Worm (Caenorhabditis elegans) whole organism, L4 larva: Measurements from ENCODE around the gene F23H11.5.

ENCODE experiments used
- D1046.2 ChIP-seq: fragments of 200-800 bp; sonication (Bioruptor generic); IDR thresholded peaks from 2 replicates; pipeline ENCODE4 v1.3.6; 2022; ENCODE audit warnings: missing genetic modification characterization, missing compliant biosample characterization
- F26F4.8 ChIP-seq: fragments of 200-800 bp; sonication (Bioruptor generic); conservative IDR thresholded peaks from 2 replicates; pipeline ENCODE4 v1.3.6; 2022; ENCODE audit warnings: missing genetic modification characterization, missing compliant biosample characterization
- F37D6.2 ChIP-seq: sonication (generic microtip); optimal IDR thresholded peaks from 2 replicates; lab custom pipeline; 2016; ENCODE audit warnings: mild to moderate bottlenecking, missing genetic modification characterization, missing compliant biosample characterization
- F49E8.2 ChIP-seq: sonication (generic microtip); optimal IDR thresholded peaks from 2 replicates; lab custom pipeline; 2016; ENCODE audit warnings: missing compliant biosample characterization, mild to moderate bottlenecking, missing genetic modification characterization, borderline replicate concordance
- R02D3.7 ChIP-seq: fragments of 150-350 bp; sonication (generic microtip); optimal IDR thresholded peaks from 3 replicates; lab custom pipeline; 2014; ENCODE audit warnings: missing biosample characterization, missing genetic modification characterization
- T20F7.1 ChIP-seq: fragments of 200-800 bp; sonication (Bioruptor generic); optimal IDR thresholded peaks from 2 replicates; lab custom pipeline; 2018; ENCODE audit warnings: mild to moderate bottlenecking, missing genetic modification characterization, missing compliant biosample characterization
- Y48G9A.11 ChIP-seq: fragments of 200-800 bp; sonication (Bioruptor generic); IDR thresholded peaks from 2 replicates; pipeline ENCODE4 v1.3.6; 2022; ENCODE audit warnings: missing genetic modification reagents, missing genetic modification characterization, missing compliant biosample characterization
- aha-1 ChIP-seq: fragments of 150-350 bp; peaks from one replicate; lab custom pipeline; 2014; ENCODE audit warnings: missing biosample characterization, missing genetic modification characterization
- aly-2 ChIP-seq: sonication (generic microtip); optimal IDR thresholded peaks from 2 replicates; lab custom pipeline; 2018; ENCODE audit warnings: missing biosample characterization, missing genetic modification characterization
- ama-1 ChIP-seq: fragments of 150-350 bp; optimal IDR thresholded peaks from 2 replicates; lab custom pipeline; 2014; ENCODE audit warnings: inconsistent platforms, mixed read lengths
- attf-4 ChIP-seq: sonication (generic microtip); optimal IDR thresholded peaks from 3 replicates; lab custom pipeline; 2017; ENCODE audit warnings: missing biosample characterization, missing genetic modification characterization
- ceh-28 ChIP-seq: fragments of 150-350 bp; optimal IDR thresholded peaks from 2 replicates; lab custom pipeline; 2014; ENCODE audit warnings: missing biosample characterization, missing genetic modification reagents, missing genetic modification characterization
- ceh-44 ChIP-seq: fragments of 200-800 bp; sonication (Bioruptor generic); IDR thresholded peaks from 2 replicates; pipeline ENCODE4 v1.3.6; 2022; ENCODE audit warnings: missing genetic modification reagents, missing genetic modification characterization, missing compliant biosample characterization
- cey-2 ChIP-seq: sonication (generic microtip); optimal IDR thresholded peaks from 3 replicates; lab custom pipeline; 2017; ENCODE audit warnings: missing genetic modification characterization, mild to moderate bottlenecking, missing compliant biosample characterization, antibody characterized with exemption, borderline replicate concordance; ENCODE audit not compliant: insufficient read depth
- daf-12 ChIP-seq: fragments of 150-350 bp; optimal IDR thresholded peaks from 2 replicates; lab custom pipeline; 2014; ENCODE audit warnings: missing biosample characterization, missing genetic modification reagents, missing genetic modification characterization
- daf-16 ChIP-seq, 3 experiments: sonication (generic microtip); optimal IDR thresholded peaks; 2 replicates each; lab custom pipeline; 2016 to 2017; ENCODE audit warnings: missing genetic modification characterization in 3 of 3, missing genetic modification reagents in 3 of 3, mild to moderate bottlenecking in 2 of 3, missing compliant biosample characterization in 2 of 3, missing biosample characterization in 1 of 3, moderate library complexity in 1 of 3
- daf-19 ChIP-seq: fragments of 200-800 bp; sonication (Bioruptor generic); conservative IDR thresholded peaks from 2 replicates; pipeline ENCODE4 v1.3.6; 2022; ENCODE audit warnings: missing genetic modification characterization, missing compliant biosample characterization
- duxl-1 ChIP-seq: sonication (generic microtip); optimal IDR thresholded peaks from 2 replicates; lab custom pipeline; 2016; ENCODE audit warnings: mild to moderate bottlenecking, missing genetic modification characterization, moderate library complexity, missing compliant biosample characterization; ENCODE audit not compliant: poor library complexity
- egl-43 ChIP-seq: fragments of 200-800 bp; sonication (Bioruptor generic); IDR thresholded peaks from 2 replicates; pipeline ENCODE4 v1.3.6; 2022; ENCODE audit warnings: missing genetic modification reagents, missing genetic modification characterization, missing compliant biosample characterization
- fos-1 ChIP-seq: fragments of 150-350 bp; optimal IDR thresholded peaks from 2 replicates; lab custom pipeline; 2014; ENCODE audit warnings: missing biosample characterization, missing genetic modification characterization
- hif-1 ChIP-seq, 2 experiments: sonication (generic microtip); optimal IDR thresholded peaks; 2 replicates each; lab custom pipeline; 2016 to 2017; ENCODE audit warnings: missing compliant biosample characterization in 2 of 2, missing genetic modification characterization in 2 of 2, missing genetic modification reagents in 2 of 2, missing genotype in 2 of 2, mild to moderate bottlenecking in 1 of 2
- hlh-11 ChIP-seq: fragments of 200-800 bp; sonication (Bioruptor generic); optimal IDR thresholded peaks from 2 replicates; lab custom pipeline; 2018; ENCODE audit warnings: mild to moderate bottlenecking, missing genetic modification characterization, missing compliant biosample characterization
- hlh-30 ChIP-seq: sonication (generic microtip); optimal IDR thresholded peaks from 2 replicates; lab custom pipeline; 2017; ENCODE audit warnings: antibody characterized with exemption, mild to moderate bottlenecking, missing genetic modification characterization, missing compliant biosample characterization; ENCODE audit not compliant: insufficient read depth
- lin-13 ChIP-seq: fragments of 150-350 bp; optimal IDR thresholded peaks from 2 replicates; lab custom pipeline; 2014; ENCODE audit warnings: missing biosample characterization, missing genetic modification reagents, missing genetic modification characterization
- lin-15B ChIP-seq: fragments of 150-350 bp; sonication (generic microtip); optimal IDR thresholded peaks from 3 replicates; lab custom pipeline; 2014; ENCODE audit warnings: missing biosample characterization, missing genetic modification characterization
- lin-29 ChIP-seq: fragments of 200-800 bp; sonication (Bioruptor generic); IDR thresholded peaks from 2 replicates; pipeline ENCODE4 v1.3.6; 2022; ENCODE audit warnings: missing genetic modification reagents, missing genetic modification characterization, missing compliant biosample characterization
- lin-38 ChIP-seq: fragments of 200-800 bp; sonication (Bioruptor generic); IDR thresholded peaks from 2 replicates; pipeline ENCODE4 v1.3.6; 2022; ENCODE audit warnings: missing genetic modification reagents, missing genetic modification characterization, missing compliant biosample characterization
- madf-9 ChIP-seq: fragments of 200-800 bp; sonication (Bioruptor generic); conservative IDR thresholded peaks from 2 replicates; pipeline ENCODE4 v1.3.6; 2022; ENCODE audit warnings: missing genetic modification reagents, missing genetic modification characterization, missing compliant biosample characterization
- mdt-29 ChIP-seq: fragments of 200-800 bp; sonication (Bioruptor generic); IDR thresholded peaks from 2 replicates; pipeline ENCODE4 v1.3.6; 2022; ENCODE audit warnings: missing genetic modification reagents, missing genetic modification characterization, missing compliant biosample characterization
- mep-1 ChIP-seq: fragments of 150-350 bp; sonication (generic microtip); optimal IDR thresholded peaks from 3 replicates; lab custom pipeline; 2014; ENCODE audit warnings: missing biosample characterization, missing genetic modification characterization
- mes-2 ChIP-seq: sonication (generic microtip); optimal IDR thresholded peaks from 2 replicates; lab custom pipeline; 2016; ENCODE audit warnings: missing genotype, mild to moderate bottlenecking, missing genetic modification characterization, missing compliant biosample characterization; ENCODE audit not compliant: poor library complexity, severe bottlenecking
- nhr-237 ChIP-seq: sonication (generic microtip); optimal IDR thresholded peaks from 2 replicates; lab custom pipeline; 2017; ENCODE audit warnings: missing biosample characterization, missing genetic modification characterization
- php-3 ChIP-seq: fragments of 200-800 bp; sonication (Bioruptor generic); IDR thresholded peaks from 2 replicates; pipeline ENCODE4 v1.3.6; 2022; ENCODE audit warnings: missing genetic modification reagents, missing genetic modification characterization, missing compliant biosample characterization
- rbr-2 ChIP-seq: sonication (generic microtip); optimal IDR thresholded peaks from 2 replicates; lab custom pipeline; 2016; ENCODE audit warnings: missing genotype, missing genetic modification characterization, missing compliant biosample characterization
- set-16 ChIP-seq: fragments of 200-800 bp; sonication (Bioruptor generic); IDR thresholded peaks from 2 replicates; pipeline ENCODE4 v1.3.6; 2022; ENCODE audit warnings: missing genetic modification reagents, missing genetic modification characterization, missing compliant biosample characterization
- snpc-4 ChIP-seq: fragments of 150-350 bp; optimal IDR thresholded peaks from 2 replicates; lab custom pipeline; 2014; ENCODE audit warnings: missing biosample characterization, missing genetic modification characterization
- spr-1 ChIP-seq: sonication (generic microtip); optimal IDR thresholded peaks from 2 replicates; lab custom pipeline; 2016; ENCODE audit warnings: mild to moderate bottlenecking, missing genetic modification characterization, missing compliant biosample characterization
- unc-39 ChIP-seq: sonication (generic microtip); optimal IDR thresholded peaks from 2 replicates; lab custom pipeline; 2017; ENCODE audit warnings: missing biosample characterization, missing genetic modification characterization
- unc-62 ChIP-seq, 3 experiments: fragments of 150-350 bp in 1 of 3; sonication (generic microtip); optimal IDR thresholded peaks in 2 of 3; peaks in 1 of 3; 1 replicate in 1 of 3; 2 replicates in 2 of 3; lab custom pipeline; 2014 to 2017; ENCODE audit warnings: missing biosample characterization in 3 of 3, missing genetic modification characterization in 3 of 3, missing genetic modification reagents in 3 of 3, missing genotype in 1 of 3
- vab-7 ChIP-seq: fragments of 200-800 bp; sonication (Bioruptor generic); IDR thresholded peaks from 2 replicates; pipeline ENCODE4 v1.3.6; 2022; ENCODE audit warnings: missing genetic modification reagents, missing genetic modification characterization, missing compliant biosample characterization
- zag-1 ChIP-seq: fragments of 150-350 bp; optimal IDR thresholded peaks from 2 replicates; lab custom pipeline; 2014; ENCODE audit warnings: missing biosample characterization, missing genetic modification characterization
- ztf-11 ChIP-seq: fragments of 150-350 bp; optimal IDR thresholded peaks from 2 replicates; lab custom pipeline; 2014; ENCODE audit warnings: missing biosample characterization, missing genetic modification characterization

F23H11.5 gene

ce11 chrIII:943426-943927 lies 33.1 kb upstream of the F23H11.5 start, which contains the start of gene fbxa-59 (continued):
- TF ChIP-seq R02D3.7 (tag; lab: Kevin White, UChicago) = no peak
- TF ChIP-seq lin-13 (GFP tag; lab: Kevin White, UChicago) = no peak
- no peak for TF ChIP-seq D1046.2 (GFP tag; lab: Robert Waterston, UW)
- TF ChIP-seq daf-16 (GFP tag; optimal IDR thresholded peaks at IDR 0.05; lab: Kevin White, UChicago) = no peak
- TF ChIP-seq daf-16 (tag; optimal IDR thresholded peaks at IDR 0.05; lab: Kevin White, UChicago) = peak; percentile 71
- TF ChIP-seq unc-62 (GFP tag; optimal IDR thresholded peaks at IDR 0.05 in 1 of 2; lab: Kevin White, UChicago) = no peak
- TF ChIP-seq unc-62 (tag; optimal IDR thresholded peaks at IDR 0.05; lab: Kevin White, UChicago) = no peak
- no peak for TF ChIP-seq F49E8.2 (tag; lab: Kevin White, UChicago)
- no peak for TF ChIP-seq ceh-28
- 0 out of 2 replicates have a peak, but pooled peaks have one; percentile 10 for TF ChIP-seq lin-38 (GFP tag; lab: Robert Waterston, UW)
- TF ChIP-seq hif-1 (tag; optimal IDR thresholded peaks at IDR 0.05; lab: Kevin White, UChicago) = no peak
- TF ChIP-seq aha-1 (tag; lab: Kevin White, UChicago) = no peak
- peak; percentile 26; the same call in 1 of the 2 replicates for TF ChIP-seq php-3 (GFP tag; lab: Robert Waterston, UW)
- TF ChIP-seq fos-1 = no peak

- TF ChIP-seq daf-19 (no peak), lin-29 (GFP tag; lab: Robert Waterston, UW) (no peak), mes-2 (tag; lab: Kevin White, UChicago) (no peak), duxl-1 (tag; lab: Kevin White, UChicago) (no peak), daf-12 (no peak), madf-9 (GFP tag; lab: Robert Waterston, UW) (no peak), spr-1 (tag; lab: Kevin White, UChicago) (no peak), cey-2 (no peak), set-16 (GFP tag; lab: Robert Waterston, UW) (peak; percentile 70)
Measured at ce11 chrIII:941958-942357, 31.6 kb upstream of the F23H11.5 start.

- no peak for TF ChIP-seq daf-19
- TF ChIP-seq zag-1 (tag; lab: Kevin White, UChicago) = no peak
- no peak for TF ChIP-seq mep-1 (tag; lab: Kevin White, UChicago)
- no peak for TF ChIP-seq aly-2 (tag; lab: Kevin White, UChicago)
- TF ChIP-seq Y48G9A.11 (GFP tag; lab: Robert Waterston, UW) = no peak
- TF ChIP-seq ztf-11 (tag; lab: Kevin White, UChicago) = no peak
- no peak for TF ChIP-seq mdt-29 (GFP tag; lab: Robert Waterston, UW)
- no peak for TF ChIP-seq snpc-4 (tag; lab: Kevin White, UChicago)
- no peak for TF ChIP-seq unc-39 (tag; lab: Kevin White, UChicago)
- TF ChIP-seq lin-15B (tag; lab: Kevin White, UChicago) = no peak
- no peak for TF ChIP-seq hlh-11 (tag; lab: Kevin White, UChicago)
- TF ChIP-seq, all 104 proteins: peak for 0
Measured at ce11 chrIII:938569-938968, 28.2 kb upstream of the F23H11.5 start, which contains the start of gene fbxa-22. Gene fbxa-22 (plus strand): TSS chrIII:938869.

- no peak for TF ChIP-seq ceh-28
- no peak for TF ChIP-seq spr-1 (tag; lab: Kevin White, UChicago)
- TF ChIP-seq egl-43 = no peak
- no peak for TF ChIP-seq duxl-1 (tag; lab: Kevin White, UChicago)
- no peak for TF ChIP-seq rbr-2 (tag; lab: Kevin White, UChicago)
- TF ChIP-seq snpc-4 (tag; lab: Kevin White, UChicago) = no peak
- TF ChIP-seq F26F4.8 (GFP tag; lab: Robert Waterston, UW) = no peak
- no peak for TF ChIP-seq attf-4 (tag; lab: Kevin White, UChicago)
- no peak for TF ChIP-seq madf-9 (GFP tag; lab: Robert Waterston, UW)
- TF ChIP-seq php-3 (GFP tag; lab: Robert Waterston, UW) = no peak
- no peak for TF ChIP-seq unc-62 (GFP tag; optimal IDR thresholded peaks at IDR 0.05 in 1 of 2; lab: Kevin White, UChicago)
- no peak for TF ChIP-seq unc-62 (tag; optimal IDR thresholded peaks at IDR 0.05; lab: Kevin White, UChicago)
- TF ChIP-seq ceh-44 = no peak
- TF ChIP-seq vab-7 (GFP tag; lab: Robert Waterston, UW) = no peak
- TF ChIP-seq nhr-237 (tag; lab: Kevin White, UChicago) = no peak
- TF ChIP-seq ama-1 = no peak
- TF ChIP-seq hlh-30 = no peak
- TF ChIP-seq T20F7.1 (GFP tag; lab: Kevin White, UChicago) = no peak
- no peak for TF ChIP-seq F37D6.2 (tag; lab: Kevin White, UChicago)
Measured at ce11 chrIII:937961-938360, 27.6 kb upstream of the F23H11.5 start, which contains the start of gene fbxa-56. Gene fbxa-56 (minus strand): TSS chrIII:938061.
